Fruit fly (Drosophila melanogaster) whole organism: ENCODE results near the gene Cyp4ac1.

Experiments
- CG8478 ChIP-seq: fragments of >200 bp; optimal IDR thresholded peaks from 2 replicates; lab custom pipeline; 2018; ENCODE audit warnings: inconsistent platforms
- EcR ChIP-seq, 2 experiments: fragments of >200 bp; optimal IDR thresholded peaks; 2 replicates each; lab custom pipeline; 2017; ENCODE audit warnings: missing biosample characterization in 2 of 2, missing genetic modification characterization in 2 of 2, missing genetic modification reagents in 2 of 2
- psq ChIP-seq: fragments of >200 bp; optimal IDR thresholded peaks from 2 replicates; lab custom pipeline; 2017
- usp ChIP-seq: fragments of >200 bp; optimal IDR thresholded peaks from 2 replicates; lab custom pipeline; 2017; ENCODE audit warnings: missing biosample characterization, missing genetic modification characterization, mixed read lengths

DNA sequence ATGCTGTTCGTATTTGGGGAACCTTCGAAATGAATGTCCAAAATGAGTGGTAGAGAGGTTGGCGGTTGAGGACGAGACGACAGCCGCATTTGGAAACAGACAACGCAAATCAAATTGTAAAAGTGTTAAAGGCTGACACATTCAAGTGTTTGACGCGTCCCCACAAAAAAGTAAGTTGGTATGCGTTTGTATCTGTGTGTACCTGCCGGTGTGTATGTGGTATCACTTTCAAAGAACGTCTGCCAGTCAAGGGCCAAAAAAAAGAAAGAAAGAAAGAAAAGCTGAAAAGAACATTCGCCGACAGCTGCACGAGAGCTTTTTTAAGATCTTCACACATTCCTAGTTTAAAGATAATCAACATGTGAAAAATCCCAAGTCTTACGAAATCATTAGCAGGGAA, 16.0 kb upstream of the Cyp4ac1 start:
- no peak for TF ChIP-seq psq
- TF ChIP-seq EcR (GFP tag; optimal IDR thresholded peaks at IDR 0.05; lab: Kevin White, UChicago), result no peak
- no peak for TF ChIP-seq usp (GFP tag; lab: Kevin White, UChicago)
- no peak for TF ChIP-seq CG8478 (lab: Kevin White, UChicago)
